Fruit fly (Drosophila melanogaster) ovary, adult (tissue): ENCODE results near the gene Jasper.

Experiments used
- CG17801 ChIP-seq: fragments of 200-800 bp; optimal IDR thresholded peaks from 2 replicates; lab custom pipeline; 2019; ENCODE audit warnings: missing biosample characterization, mild to moderate bottlenecking, missing genetic modification characterization, moderate library complexity; ENCODE audit not compliant: partially characterized antibody

Jasper gene

DNA sequence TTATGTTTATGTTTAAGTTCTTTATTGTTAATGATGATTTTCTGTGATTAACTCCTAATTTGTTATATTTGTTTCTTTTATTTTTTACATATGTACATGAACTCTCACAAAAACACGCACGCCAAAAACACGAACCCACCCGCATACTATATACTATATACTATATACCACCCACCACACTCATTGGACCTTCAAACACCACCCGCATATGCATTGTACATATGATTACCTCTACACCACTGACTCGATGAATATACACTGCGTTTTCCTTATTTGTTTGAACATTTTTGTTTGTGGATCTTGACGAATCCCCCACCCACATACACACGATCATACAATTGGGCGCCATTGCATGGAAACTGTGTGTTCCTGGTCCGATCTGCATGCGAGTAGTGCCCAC, 20.0 kb upstream of the Jasper start:
- no peak for TF ChIP-seq CG17801 (GFP tag; lab: Kevin White, UChicago)

DNA sequence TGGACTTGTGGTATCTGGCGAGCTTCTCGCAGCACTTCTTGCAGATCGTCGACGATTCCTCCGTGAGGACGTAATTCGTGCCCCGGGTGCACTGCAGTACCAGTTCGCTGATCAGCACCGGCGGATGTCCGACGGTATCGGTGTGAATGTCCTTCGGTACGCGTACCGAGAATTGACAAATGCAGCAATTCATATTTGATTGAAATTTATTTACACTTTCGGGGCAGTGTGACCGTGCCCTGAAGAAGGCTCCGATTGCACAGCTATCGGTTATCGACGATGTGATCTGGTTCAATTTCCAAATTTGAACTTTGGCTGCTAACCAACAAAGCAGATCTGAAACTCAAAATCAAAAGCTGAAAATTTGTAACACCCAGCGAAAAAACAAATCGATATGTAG, 15.7 kb upstream of the Jasper start, which contains the start of gene ZIPIC:
ZIPIC (minus strand) TSS at position 262 of the 400 bp plus-strand sequence.
- no peak for TF ChIP-seq CG17801 (GFP tag; lab: Kevin White, UChicago)

DNA sequence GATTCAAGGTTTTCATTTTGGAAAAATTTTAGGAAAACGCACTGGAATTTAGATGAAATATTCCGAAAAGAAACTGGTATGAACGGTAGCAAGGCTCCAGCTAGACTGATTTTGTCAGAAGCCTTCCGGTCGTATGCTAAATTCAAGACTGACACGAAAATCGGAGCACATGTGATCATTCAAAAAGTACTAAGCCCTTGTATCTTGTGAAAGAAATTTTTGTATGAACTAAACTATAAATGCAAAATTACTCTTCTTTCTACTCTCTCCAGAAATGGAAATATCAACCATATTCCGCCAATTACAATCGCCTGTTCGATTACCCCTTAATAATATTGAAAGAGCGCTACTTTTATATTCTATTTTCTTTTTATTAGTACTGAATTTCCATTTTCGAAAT, 14.7 kb upstream of the Jasper start, which contains the start of gene ocn:
ocn (minus strand) TSS at position 101 of the 400 bp plus-strand sequence.
- TF ChIP-seq CG17801 (GFP tag; lab: Kevin White, UChicago) = no peak

DNA sequence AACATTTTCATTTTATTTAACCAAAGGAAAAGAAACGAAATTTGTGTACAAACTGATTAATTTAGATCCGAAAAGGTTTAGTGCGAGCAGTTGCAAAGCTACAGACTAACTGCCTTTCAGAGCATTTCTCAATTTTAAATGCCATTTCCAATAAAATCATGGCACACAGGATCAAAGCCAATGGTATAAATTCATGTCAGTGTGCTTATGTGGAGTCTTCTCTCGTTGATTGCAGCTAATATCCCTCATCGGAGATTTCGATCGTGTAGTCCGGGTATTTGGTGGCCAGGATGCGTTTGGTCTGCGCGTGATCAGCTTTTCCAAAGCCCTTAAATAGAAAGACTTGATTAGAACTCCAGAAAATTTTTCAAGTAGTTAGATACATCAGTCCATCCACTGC, 13.7 kb upstream of the Jasper start, which contains the start of gene janB:
janB (minus strand) TSS at position 101 of the 400 bp plus-strand sequence.
- TF ChIP-seq CG17801 (GFP tag; lab: Kevin White, UChicago) = no peak

- TF ChIP-seq CG17801 (GFP tag; lab: Kevin White, UChicago) = no peak
Measured at dm6 chr3R:30039494-30039893, 12.8 kb upstream of the Jasper start, which contains the start of the genes janA, Sry-alpha and Sry-beta. janA (minus strand) TSS chr3R:30039533. Sry-alpha (plus strand) TSS chr3R:30039719. Sry-beta (plus strand) TSS chr3R:30039719.

- TF ChIP-seq CG17801 (GFP tag; lab: Kevin White, UChicago) = no peak
Measured at dm6 chr3R:30040879-30041278, 11.4 kb upstream of the Jasper start.

DNA sequence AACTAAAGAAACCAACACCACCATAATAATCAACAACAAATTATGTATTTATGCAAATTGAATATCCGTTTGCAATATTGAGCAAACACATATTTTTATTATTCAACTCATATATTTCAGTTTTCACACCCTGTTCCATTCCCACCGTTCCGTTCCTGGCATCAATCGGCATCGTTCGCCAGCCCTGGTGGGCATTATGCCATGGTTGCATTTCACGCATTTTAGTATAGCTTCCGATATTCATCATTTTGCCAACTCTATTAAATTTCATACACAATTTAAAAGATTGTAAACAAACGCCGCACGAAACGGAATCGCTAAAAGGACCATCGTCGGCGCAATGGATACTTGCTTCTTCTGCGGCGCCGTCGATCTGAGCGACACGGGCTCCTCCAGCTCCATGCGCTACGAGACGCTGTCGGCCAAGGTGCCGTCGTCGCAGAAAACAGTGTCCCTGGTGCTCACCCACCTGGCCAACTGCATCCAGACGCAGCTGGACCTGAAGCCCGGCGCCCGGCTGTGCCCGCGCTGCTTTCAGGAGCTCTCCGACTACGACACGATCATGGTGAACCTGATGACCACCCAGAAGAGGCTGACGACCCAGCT, 9.1 kb upstream of the Jasper start, which contains the start of gene Sry-delta:
Sry-delta (plus strand) TSS at position 203 of the 606 bp plus-strand sequence.
- peak; percentile 68 for TF ChIP-seq CG17801 (GFP tag; lab: Kevin White, UChicago)

- TF ChIP-seq CG17801 (GFP tag; lab: Kevin White, UChicago) = peak; percentile 95
Measured at dm6 chr3R:30046029-30047001, 6.0 kb upstream of the Jasper start, which contains the start of the genes RpL32 and CG7943. RpL32 (minus strand) TSS chr3R:30046161. CG7943 (plus strand) TSS chr3R:30046470.

dm6 chr3R:30050448-30050847, 1.9 kb upstream of the Jasper start:
- no peak for TF ChIP-seq CG17801 (GFP tag; lab: Kevin White, UChicago)

- no peak for TF ChIP-seq CG17801 (GFP tag; lab: Kevin White, UChicago)
Measured at dm6 chr3R:30051933-30052332, 381 bp upstream of the Jasper start, which contains the start of gene CG15528. CG15528 (minus strand) TSS chr3R:30052112.

- TF ChIP-seq CG17801 (GFP tag; lab: Kevin White, UChicago) = peak; percentile 8
Measured at dm6 chr3R:30055915-30056544, 3.7 kb downstream of the Jasper start, which contains the start of the genes Rpp14b and spn-A. Rpp14b (plus strand) TSS chr3R:30055957. spn-A (minus strand) TSS chr3R:30056037.

- TF ChIP-seq CG17801 (GFP tag; lab: Kevin White, UChicago) = peak; percentile 90
Measured at dm6 chr3R:30056592-30057135, 4.3 kb downstream of the Jasper start, which contains the start of the genes CG7950 and Rpp14a. CG7950 (plus strand) TSS chr3R:30056859. Rpp14a (plus strand) TSS chr3R:30056859.

- peak; percentile 12 for TF ChIP-seq CG17801 (GFP tag; lab: Kevin White, UChicago)
Measured at dm6 chr3R:30058057-30058868, 5.9 kb downstream of the Jasper start, which contains the start of gene sima. sima (plus strand) TSS chr3R:30058311.
